Fruit fly (Drosophila melanogaster): ENCODE results near the gene IPIP.

The IPIP gene

DNA sequence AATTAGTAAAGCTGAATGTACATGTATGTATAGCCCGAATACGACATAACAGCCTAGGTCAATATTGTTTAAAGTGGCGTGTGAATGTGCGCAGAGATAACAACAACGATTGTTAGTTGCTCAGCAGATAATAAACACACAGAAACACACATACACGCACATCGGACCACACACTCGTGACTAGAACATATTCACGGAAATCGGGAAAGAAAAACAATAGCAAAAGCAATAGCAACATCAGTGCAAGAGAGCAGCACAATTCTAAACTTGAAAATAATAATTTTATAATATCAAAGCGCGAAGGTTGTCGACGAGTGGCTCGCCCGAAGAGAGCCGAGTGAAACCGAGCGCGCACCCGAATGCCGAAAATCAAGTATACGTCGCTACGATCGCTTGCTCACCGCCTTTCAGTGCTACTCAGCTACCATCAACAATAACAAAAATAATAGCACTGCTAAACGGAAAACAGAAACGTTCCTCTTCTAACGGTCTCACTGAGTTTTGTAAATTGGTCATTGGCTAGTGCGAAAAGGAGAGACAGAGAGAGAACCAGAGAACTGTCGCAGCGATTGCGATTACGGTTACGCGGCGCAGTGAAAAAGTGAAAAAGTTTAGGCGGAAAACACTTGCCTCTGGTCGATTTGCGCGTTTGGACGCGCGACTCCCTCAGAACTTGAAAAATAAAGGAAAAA lies 35.3 kb downstream of the IPIP start (continued):
- TF ChIP-seq schlank (tag; optimal IDR thresholded peaks at IDR 0.05), result peak; percentile 8
- no peak for TF ChIP-seq CG4730 (GFP tag; IDR thresholded peaks at IDR 0.05)
- no peak for TF ChIP-seq emc (GFP tag; optimal IDR thresholded peaks at IDR 0.05)
- no peak for TF ChIP-seq sc (optimal IDR thresholded peaks at IDR 0.05)
- no peak for TF ChIP-seq sc (GFP tag; optimal IDR thresholded peaks at IDR 0.05)
- TF ChIP-seq CG9215 (GFP tag; IDR thresholded peaks at IDR 0.05), result no peak
- no peak for TF ChIP-seq Usf (GFP tag; optimal IDR thresholded peaks at IDR 0.05)
- TF ChIP-seq B-H1 (GFP tag; IDR thresholded peaks at IDR 0.05), result no peak
- TF ChIP-seq CG7963 (GFP tag; IDR thresholded peaks at IDR 0.05; ENCODE audit: partially characterized antibody), result no peak
- no peak for TF ChIP-seq Ravus (GFP tag; IDR thresholded peaks at IDR 0.05)
- no peak for TF ChIP-seq sr (GFP tag; IDR thresholded peaks at IDR 0.05)
- no peak for TF ChIP-seq zen2 (GFP tag; IDR thresholded peaks at IDR 0.05; ENCODE audit: partially characterized antibody)
- no peak for TF ChIP-seq CG12104 (GFP tag; optimal IDR thresholded peaks at IDR 0.05)
- TF ChIP-seq maf-S (GFP tag; optimal IDR thresholded peaks at IDR 0.05), result no peak
- no peak for TF ChIP-seq Gug (GFP tag; IDR thresholded peaks at IDR 0.05)
- no peak for TF ChIP-seq phol (tag; optimal IDR thresholded peaks at IDR 0.05)
- TF ChIP-seq CG18764 (GFP tag; optimal IDR thresholded peaks at IDR 0.05), result no peak
- no peak for TF ChIP-seq TFAM (GFP tag; optimal IDR thresholded peaks at IDR 0.05)
- peak; percentile 37 for TF ChIP-seq CG8924 (tag; optimal IDR thresholded peaks at IDR 0.05)
- TF ChIP-seq inv (GFP tag; IDR thresholded peaks at IDR 0.05; ENCODE audit: partially characterized antibody), result no peak
- no peak for TF ChIP-seq odd (GFP tag; optimal IDR thresholded peaks at IDR 0.05)
- no peak for TF ChIP-seq H2.0 (GFP tag; IDR thresholded peaks at IDR 0.05)
- TF ChIP-seq CG10543 (GFP tag; optimal IDR thresholded peaks at IDR 0.05), result peak; percentile 95
- TF ChIP-seq CG34224 (GFP tag; IDR thresholded peaks at IDR 0.05; ENCODE audit: partially characterized antibody), result no peak; the same call in 2 of the 3 replicates
- TF ChIP-seq CG33557 (GFP tag; optimal IDR thresholded peaks at IDR 0.05), result peak; percentile 36
- TF ChIP-seq chn (GFP tag; optimal IDR thresholded peaks at IDR 0.05), result no peak
- TF ChIP-seq slp2 (GFP tag; optimal IDR thresholded peaks at IDR 0.05), result no peak
- no peak for TF ChIP-seq psq (GFP tag; optimal IDR thresholded peaks at IDR 0.05)
- TF ChIP-seq Spps (tag; optimal IDR thresholded peaks at IDR 0.05), result no peak
- no peak for TF ChIP-seq pnt (GFP tag; optimal IDR thresholded peaks at IDR 0.05)
- no peak for TF ChIP-seq knrl (GFP tag; IDR thresholded peaks at IDR 0.05; ENCODE audit: partially characterized antibody)
- TF ChIP-seq Atf-2 (GFP tag; optimal IDR thresholded peaks at IDR 0.05), result no peak
- TF ChIP-seq Sox100B (GFP tag; optimal IDR thresholded peaks at IDR 0.05), result peak; percentile 35
- TF ChIP-seq Rfx (GFP tag; IDR thresholded peaks at IDR 0.05), result peak; percentile 10; the same call in 1 of the 2 replicates
- no peak for TF ChIP-seq BEAF-32 (GFP tag; optimal IDR thresholded peaks at IDR 0.05)
- no peak for TF ChIP-seq CG13624 (GFP tag; optimal IDR thresholded peaks at IDR 0.05)
- TF ChIP-seq usp (GFP tag; optimal IDR thresholded peaks at IDR 0.05), result no peak
- no peak for TF ChIP-seq Oaz (GFP tag; IDR thresholded peaks at IDR 0.05)
- no peak for TF ChIP-seq CG11247 (GFP tag; IDR thresholded peaks at IDR 0.05)
- no peak for TF ChIP-seq CG10979 (tag; optimal IDR thresholded peaks at IDR 0.05)
- no peak for TF ChIP-seq dimm (GFP tag; IDR thresholded peaks at IDR 0.05)
- no peak for TF ChIP-seq CG6175 (GFP tag; IDR thresholded peaks at IDR 0.05)
- TF ChIP-seq kni (GFP tag; optimal IDR thresholded peaks at IDR 0.05), result peak; percentile 37
- no peak for TF ChIP-seq CG17612 (GFP tag; IDR thresholded peaks at IDR 0.05)
- no peak for TF ChIP-seq Asciz (GFP tag; optimal IDR thresholded peaks at IDR 0.05)
- peak; percentile 7 for TF ChIP-seq Fer2 (tag; optimal IDR thresholded peaks at IDR 0.05)
- TF ChIP-seq CG2120 (GFP tag; optimal IDR thresholded peaks at IDR 0.05), result peak; percentile 4
- no peak for TF ChIP-seq CG12236 (GFP tag; optimal IDR thresholded peaks at IDR 0.05)
- TF ChIP-seq CG18262 (tag; optimal IDR thresholded peaks at IDR 0.05), result no peak
- TF ChIP-seq twi (tag; optimal IDR thresholded peaks at IDR 0.05), result no peak
- no peak for TF ChIP-seq esg (GFP tag; conservative IDR thresholded peaks at IDR 0.05)
